2 fruit fly cellular contexts compared by ENCODE assay signal in genomic region chr3R:6287433-6287832, dm6.
TF ChIP-seq lines count a peak whose summit lies in the region.

CG15594 (plus strand) TSS chr3R:6287733.

- TF ChIP-seq CTCF in whole organism, embryonic (GFP tag; optimal IDR thresholded peaks at IDR 0.05; lab: Kevin White, UChicago): no peak

TF ChIP-seq in whole organism, embryonic, 481 proteins besides CTCF, POLR2A, EP300 and RAD21:
- TF ChIP-seq Side (GFP tag; optimal IDR thresholded peaks at IDR 0.05; lab: Kevin White, UChicago): no peak
- peak; percentile 9 for TF ChIP-seq gem (tag; optimal IDR thresholded peaks at IDR 0.05; lab: Kevin White, UChicago)
- TF ChIP-seq CG30403 (GFP tag; optimal IDR thresholded peaks at IDR 0.05; lab: Kevin White, UChicago): no peak
- TF ChIP-seq CG11504 (tag; optimal IDR thresholded peaks at IDR 0.05; lab: Kevin White, UChicago): peak; percentile 20
- no peak for TF ChIP-seq zfh2 (GFP tag; optimal IDR thresholded peaks at IDR 0.05; lab: Kevin White, UChicago)
- TF ChIP-seq Tbp (GFP tag; optimal IDR thresholded peaks at IDR 0.05; lab: Kevin White, UChicago): no peak
- TF ChIP-seq Hr51 (GFP tag; optimal IDR thresholded peaks at IDR 0.05; lab: Kevin White, UChicago): peak in 1 of 2 experiments; percentile 10
- no peak for TF ChIP-seq ems (GFP tag; optimal IDR thresholded peaks at IDR 0.05; lab: Kevin White, UChicago)
- TF ChIP-seq H2.0 (GFP tag; IDR thresholded peaks at IDR 0.05; lab: Robert Waterston, UW): no peak
- no peak for TF ChIP-seq Adf1 (GFP tag; IDR thresholded peaks at IDR 0.05; lab: Robert Waterston, UW)
- no peak for TF ChIP-seq dati (GFP tag; IDR thresholded peaks at IDR 0.05; lab: Robert Waterston, UW)
- TF ChIP-seq CG9727 (GFP tag; optimal IDR thresholded peaks at IDR 0.05; lab: Kevin White, UChicago): no peak
- TF ChIP-seq p53 (GFP tag; optimal IDR thresholded peaks at IDR 0.05; lab: Kevin White, UChicago): no peak
- TF ChIP-seq bowl (GFP tag; IDR thresholded peaks at IDR 0.05; lab: Robert Waterston, UW): no peak
- TF ChIP-seq fd64A (GFP tag; optimal IDR thresholded peaks at IDR 0.05; lab: Kevin White, UChicago): no peak
- TF ChIP-seq crc (GFP tag; optimal IDR thresholded peaks at IDR 0.05; lab: Kevin White, UChicago): no peak
- no peak for TF ChIP-seq CG8290 (GFP tag; optimal IDR thresholded peaks at IDR 0.05; lab: Kevin White, UChicago)
- TF ChIP-seq CG8290 (tag; optimal IDR thresholded peaks at IDR 0.05; lab: Kevin White, UChicago): no peak
- TF ChIP-seq CG8089 (GFP tag; optimal IDR thresholded peaks at IDR 0.05; lab: Kevin White, UChicago): no peak
- TF ChIP-seq pzg (GFP tag; optimal IDR thresholded peaks at IDR 0.05; lab: Kevin White, UChicago): no peak
- no peak for TF ChIP-seq MBD-R2 (GFP tag; IDR thresholded peaks at IDR 0.05; lab: Robert Waterston, UW)
- TF ChIP-seq onecut (GFP tag; IDR thresholded peaks at IDR 0.05; lab: Robert Waterston, UW): no peak
- no peak for TF ChIP-seq CG3065 (GFP tag; optimal IDR thresholded peaks at IDR 0.05; lab: Kevin White, UChicago)
- TF ChIP-seq tio (GFP tag; optimal IDR thresholded peaks at IDR 0.05; lab: Kevin White, UChicago): no peak
- TF ChIP-seq Lim3 (GFP tag; IDR thresholded peaks at IDR 0.05; lab: Robert Waterston, UW): no peak

TF ChIP-seq in whole organism, prepupa, 60 proteins besides CTCF, POLR2A, EP300 and RAD21:
- TF ChIP-seq Eip78C (GFP tag; lab: Kevin White, UChicago) (no peak), svp (GFP tag; lab: Kevin White, UChicago) (peak; percentile 15), acj6 (GFP tag; optimal IDR thresholded peaks at IDR 0.05; lab: Kevin White, UChicago) (no peak), Ets21C (GFP tag; optimal IDR thresholded peaks at IDR 0.05; lab: Kevin White, UChicago) (no peak), Hr4 (GFP tag; optimal IDR thresholded peaks at IDR 0.05; lab: Kevin White, UChicago) (no peak)
